Fruit fly (Drosophila melanogaster) Kc167 (cell line): ENCODE measurements around the gene CG13085.

Experiments used
- Myc ChIP-seq: fragments of >200 bp; optimal IDR thresholded peaks from 2 replicates; lab custom pipeline; 2017; ENCODE audit warnings: missing external identifiers
- Sin3A ChIP-seq: fragments of >200 bp; optimal IDR thresholded peaks from 2 replicates; lab custom pipeline; 2018; ENCODE audit warnings: missing external identifiers
- h ChIP-seq: fragments of >200 bp; optimal IDR thresholded peaks from 3 replicates; lab custom pipeline; 2018; ENCODE audit warnings: missing external identifiers
- insv ChIP-seq: fragments of >200 bp; optimal IDR thresholded peaks from 3 replicates; lab custom pipeline; 2018; ENCODE audit warnings: missing external identifiers
- psq ChIP-seq: fragments of >200 bp; optimal IDR thresholded peaks from 2 replicates; lab custom pipeline; 2017; ENCODE audit warnings: missing external identifiers
- ttk ChIP-seq: sonication (Bioruptor generic); optimal IDR thresholded peaks from 2 replicates; lab custom pipeline; 2017; ENCODE audit warnings: missing external identifiers

DNA sequence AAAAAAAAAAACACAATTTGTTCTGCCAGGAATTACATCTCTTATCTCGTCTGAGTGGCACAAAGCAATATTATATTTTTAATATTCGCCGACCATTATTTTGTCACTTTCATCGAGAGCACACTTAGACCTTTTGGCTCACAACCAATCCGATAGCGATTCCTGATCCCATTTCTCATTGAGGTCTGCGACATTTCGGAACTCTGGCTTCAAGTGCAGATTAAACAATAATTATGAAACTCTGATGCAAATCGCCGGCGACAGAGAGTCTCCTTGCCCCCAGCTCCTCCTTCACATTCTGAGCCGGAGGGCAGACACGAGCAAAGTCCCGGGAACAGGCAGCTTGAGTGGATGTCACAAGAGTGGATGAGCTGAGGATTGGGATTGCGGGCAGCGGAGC, 45.2 kb downstream of the CG13085 start:
- no peak for TF ChIP-seq Sin3A
- TF ChIP-seq insv (lab: Kevin White, UChicago): no peak
- TF ChIP-seq h (lab: Kevin White, UChicago): no peak
- no peak for TF ChIP-seq psq (lab: Kevin White, UChicago)
- no peak for TF ChIP-seq Myc (lab: Kevin White, UChicago)
- TF ChIP-seq ttk (lab: Kevin White, UChicago): no peak
